Fruit fly (Drosophila melanogaster) whole organism, embryonic: Measurements from ENCODE around the gene CG5853.
A peak's percentile ranks its signal among the peaks of the same experiment; 100 is the strongest.

Source experiments
- CG10654 ChIP-seq: fragments of 200-800 bp; sonication (Bioruptor generic); optimal IDR thresholded peaks from 2 replicates; lab custom pipeline; 2016; ENCODE audit warnings: missing biosample characterization, missing genetic modification characterization
- CG10979 ChIP-seq: fragments of 200-800 bp; sonication (Bioruptor generic); optimal IDR thresholded peaks from 2 replicates; lab custom pipeline; 2018; ENCODE audit warnings: missing biosample characterization, mild to moderate bottlenecking, missing genetic modification characterization, moderate library complexity
- CG11398 ChIP-seq: fragments of 200-800 bp; sonication (Bioruptor generic); optimal IDR thresholded peaks from 2 replicates; lab custom pipeline; 2016; ENCODE audit warnings: missing biosample characterization, missing genetic modification characterization
- CG13624 ChIP-seq: fragments of 200-800 bp; sonication (Bioruptor generic); optimal IDR thresholded peaks from 2 replicates; lab custom pipeline; 2016; ENCODE audit warnings: missing biosample characterization, missing genetic modification characterization
- CG14014 ChIP-seq: fragments of 200-800 bp; sonication (Bioruptor generic); IDR thresholded peaks from 2 replicates; pipeline ENCODE4 v1.3.6; 2022; ENCODE audit warnings: missing biosample characterization, missing genetic modification characterization
- CG14667 ChIP-seq: fragments of 200-800 bp; sonication (Bioruptor generic); IDR thresholded peaks from 2 replicates; pipeline ENCODE4 v1.3.6; 2022; ENCODE audit warnings: missing biosample characterization, missing genetic modification characterization
- CG17829 ChIP-seq: fragments of 200-800 bp; optimal IDR thresholded peaks from 2 replicates; lab custom pipeline; 2019; ENCODE audit warnings: missing biosample characterization, mild to moderate bottlenecking, missing genetic modification characterization, moderate library complexity
- CG18476 ChIP-seq: fragments of 200-800 bp; sonication (Bioruptor generic); optimal IDR thresholded peaks from 2 replicates; lab custom pipeline; 2016; ENCODE audit warnings: missing biosample characterization, mild to moderate bottlenecking, missing genetic modification characterization
- CG31441 ChIP-seq: fragments of 200-800 bp; sonication (Bioruptor generic); IDR thresholded peaks from 2 replicates; pipeline ENCODE4 v1.3.6; 2022; ENCODE audit warnings: missing biosample characterization, missing genetic modification characterization
- CG34422 ChIP-seq: fragments of 200-800 bp; sonication (Bioruptor generic); IDR thresholded peaks from 3 replicates; pipeline ENCODE4 v1.3.6; 2022; ENCODE audit warnings: missing biosample characterization, missing genetic modification characterization
- CG4328 ChIP-seq: fragments of 200-800 bp; sonication (Bioruptor generic); optimal IDR thresholded peaks from 3 replicates; lab custom pipeline; 2017; ENCODE audit warnings: missing biosample characterization, missing genetic modification reagents, missing genetic modification characterization
- CG43689 ChIP-seq: fragments of 200-800 bp; sonication (Bioruptor generic); IDR thresholded peaks from 2 replicates; pipeline ENCODE4 v1.3.6; 2022; ENCODE audit warnings: missing biosample characterization, missing genetic modification characterization
- CG4404 ChIP-seq: fragments of 200-800 bp; sonication (Bioruptor generic); IDR thresholded peaks from 2 replicates; pipeline ENCODE4 v1.3.6; 2022; ENCODE audit warnings: missing biosample characterization, missing genetic modification characterization
- CG5953 ChIP-seq: fragments of 200-800 bp; sonication (Bioruptor generic); IDR thresholded peaks from 2 replicates; pipeline ENCODE4 v1.3.6; 2022; ENCODE audit warnings: missing biosample characterization, missing genetic modification characterization
- CG6689 ChIP-seq: fragments of 200-800 bp; sonication (Bioruptor generic); IDR thresholded peaks from 2 replicates; pipeline ENCODE4 v1.3.6; 2022; ENCODE audit warnings: missing biosample characterization, missing genetic modification characterization
- CG7271 ChIP-seq: fragments of 200-800 bp; sonication (Bioruptor generic); optimal IDR thresholded peaks from 2 replicates; lab custom pipeline; 2018; ENCODE audit warnings: missing biosample characterization, mild to moderate bottlenecking, missing genetic modification characterization, moderate library complexity
- CG7745 ChIP-seq: fragments of 200-800 bp; sonication (Bioruptor generic); optimal IDR thresholded peaks from 2 replicates; lab custom pipeline; 2018; ENCODE audit warnings: missing biosample characterization, mild to moderate bottlenecking, missing genetic modification characterization, moderate library complexity
- CG8290 ChIP-seq, 3 experiments: fragments of 200-800 bp; sonication (Bioruptor generic); optimal IDR thresholded peaks; 2 replicates each; lab custom pipeline; 2016 to 2019; ENCODE audit warnings: missing biosample characterization in 3 of 3, missing genetic modification characterization in 3 of 3, mild to moderate bottlenecking in 2 of 3, moderate library complexity in 1 of 3
- CG9727 ChIP-seq: fragments of 200-800 bp; sonication (Bioruptor generic); optimal IDR thresholded peaks from 3 replicates; lab custom pipeline; 2017; ENCODE audit warnings: missing biosample characterization, mild to moderate bottlenecking, missing genetic modification characterization
- Camta ChIP-seq: fragments of 200-800 bp; sonication (Bioruptor generic); optimal IDR thresholded peaks from 2 replicates; lab custom pipeline; 2016; ENCODE audit warnings: missing biosample characterization, missing genetic modification characterization
- CkIIα-i1 ChIP-seq: fragments of 200-800 bp; sonication (Bioruptor generic); IDR thresholded peaks from 2 replicates; pipeline ENCODE4 v1.3.6; 2022; ENCODE audit warnings: missing biosample characterization, missing genetic modification characterization
- Doc3 ChIP-seq: fragments of 200-800 bp; sonication (Bioruptor generic); IDR thresholded peaks from 3 replicates; pipeline ENCODE4 v1.3.6; 2022; ENCODE audit warnings: missing biosample characterization, missing genetic modification characterization; ENCODE audit not compliant: partially characterized antibody
- H2.0 ChIP-seq: fragments of 200-800 bp; sonication (Bioruptor generic); IDR thresholded peaks from 2 replicates; pipeline ENCODE4 v1.3.6; 2022; ENCODE audit warnings: missing biosample characterization, missing genetic modification characterization
- HLH3B ChIP-seq: fragments of 200-800 bp; sonication (Bioruptor generic); IDR thresholded peaks from 2 replicates; pipeline ENCODE4 v1.3.6; 2022; ENCODE audit warnings: missing biosample characterization, missing genetic modification characterization
- Hsf ChIP-seq: fragments of 200-800 bp; sonication (Bioruptor generic); optimal IDR thresholded peaks from 3 replicates; lab custom pipeline; 2016; ENCODE audit warnings: missing biosample characterization, missing genetic modification characterization
- Lpt ChIP-seq: fragments of >200 bp; optimal IDR thresholded peaks from 2 replicates; lab custom pipeline; 2018; ENCODE audit warnings: missing biosample characterization, missing genetic modification characterization
- Mes4 ChIP-seq: fragments of 200-800 bp; sonication (Bioruptor generic); optimal IDR thresholded peaks from 2 replicates; lab custom pipeline; 2016; ENCODE audit warnings: missing biosample characterization, missing genetic modification characterization
- NC2α ChIP-seq: fragments of 200-800 bp; sonication (Bioruptor generic); optimal IDR thresholded peaks from 2 replicates; lab custom pipeline; 2016; ENCODE audit warnings: missing biosample characterization, missing genetic modification characterization
- NFAT ChIP-seq: fragments of 200-800 bp; sonication (Bioruptor generic); IDR thresholded peaks from 2 replicates; pipeline ENCODE4 v1.3.6; 2022; ENCODE audit warnings: missing biosample characterization, missing genetic modification characterization
- ap ChIP-seq: fragments of 200-800 bp; sonication (Bioruptor generic); IDR thresholded peaks from 2 replicates; pipeline ENCODE4 v1.3.6; 2022; ENCODE audit warnings: missing biosample characterization, missing genetic modification characterization
- ase ChIP-seq: fragments of 200-800 bp; sonication (Bioruptor generic); IDR thresholded peaks from 3 replicates; pipeline ENCODE4 v1.3.6; 2022; ENCODE audit warnings: missing biosample characterization, missing genetic modification characterization
- br ChIP-seq: fragments of >200 bp; optimal IDR thresholded peaks from 2 replicates; lab custom pipeline; 2017
- cad ChIP-seq: fragments of >200 bp; optimal IDR thresholded peaks from 2 replicates; lab custom pipeline; 2017; ENCODE audit warnings: missing biosample characterization, missing genetic modification characterization
- chn ChIP-seq: fragments of 200-800 bp; sonication (Bioruptor generic); optimal IDR thresholded peaks from 2 replicates; lab custom pipeline; 2016; ENCODE audit warnings: missing biosample characterization, missing genetic modification characterization
- cwo ChIP-seq: fragments of 200-800 bp; sonication (Bioruptor generic); optimal IDR thresholded peaks from 3 replicates; lab custom pipeline; 2017; ENCODE audit warnings: missing biosample characterization, missing genetic modification characterization, mild to moderate bottlenecking, moderate library complexity, missing genetic modification reagents
- fd3F ChIP-seq: fragments of 200-800 bp; sonication (Bioruptor generic); optimal IDR thresholded peaks from 2 replicates; lab custom pipeline; 2018; ENCODE audit warnings: missing biosample characterization, mild to moderate bottlenecking, missing genetic modification characterization, moderate library complexity
- ftz-f1 ChIP-seq: fragments of 200-800 bp; sonication (Bioruptor generic); optimal IDR thresholded peaks from 2 replicates; lab custom pipeline; 2016; ENCODE audit warnings: missing biosample characterization, missing genetic modification characterization
- gcm ChIP-seq: fragments of 200-800 bp; sonication (Bioruptor generic); optimal IDR thresholded peaks from 2 replicates; lab custom pipeline; 2019; ENCODE audit warnings: missing biosample characterization, mild to moderate bottlenecking, missing genetic modification characterization, moderate library complexity
- gcm2 ChIP-seq: fragments of 200-800 bp; sonication (Bioruptor generic); optimal IDR thresholded peaks from 2 replicates; lab custom pipeline; 2016; ENCODE audit warnings: missing biosample characterization, missing genetic modification characterization
- hkb ChIP-seq, 2 experiments: fragments of 200-800 bp in 1 of 2; fragments of >200 bp in 1 of 2; sonication (Bioruptor generic) in 1 of 2; IDR thresholded peaks in 1 of 2; optimal IDR thresholded peaks in 1 of 2; 2 replicates each; pipeline versions ENCODE4 v1.3.6 to Lab custom; 2017 to 2022; ENCODE audit warnings: missing biosample characterization in 1 of 2, missing genetic modification characterization in 1 of 2
- insv ChIP-seq, 2 experiments: fragments of 200-800 bp; sonication (Bioruptor generic); optimal IDR thresholded peaks; 3 replicates each; lab custom pipeline; 2016 to 2018; ENCODE audit warnings: missing biosample characterization in 2 of 2, missing genetic modification characterization in 2 of 2
- jumu ChIP-seq: fragments of 200-800 bp; sonication (Bioruptor generic); optimal IDR thresholded peaks from 3 replicates; lab custom pipeline; 2016; ENCODE audit warnings: missing biosample characterization, missing genetic modification characterization
- pnt ChIP-seq: fragments of 200-800 bp; sonication (Bioruptor generic); optimal IDR thresholded peaks from 3 replicates; lab custom pipeline; 2016; ENCODE audit warnings: missing biosample characterization, missing genetic modification characterization
- prd ChIP-seq, 3 experiments: fragments of >200 bp in 2 of 3; fragments of 200-800 bp in 1 of 3; sonication (Bioruptor generic) in 1 of 3; optimal IDR thresholded peaks in 2 of 3; IDR thresholded peaks in 1 of 3; 2 replicates in 2 of 3; 3 replicates in 1 of 3; pipeline versions ENCODE4 v1.3.6 to Lab custom; 2017 to 2022; ENCODE audit warnings: missing biosample characterization in 1 of 3, missing genetic modification characterization in 1 of 3
- pros ChIP-seq: fragments of 200-800 bp; sonication (Bioruptor generic); optimal IDR thresholded peaks from 3 replicates; lab custom pipeline; 2019; ENCODE audit warnings: missing biosample characterization, mild to moderate bottlenecking, missing genetic modification characterization, moderate library complexity
- sens ChIP-seq: fragments of 200-800 bp; sonication (Bioruptor generic); peaks from one replicate; lab custom pipeline; 2016; ENCODE audit warnings: missing biosample characterization, missing genetic modification characterization
- tio ChIP-seq: fragments of 200-800 bp; sonication (Bioruptor generic); optimal IDR thresholded peaks from 2 replicates; lab custom pipeline; 2017; ENCODE audit warnings: missing biosample characterization, missing genetic modification characterization, inconsistent platforms
- toy ChIP-seq: fragments of 200-800 bp; sonication (Bioruptor generic); IDR thresholded peaks from 2 replicates; pipeline ENCODE4 v1.3.6; 2022; ENCODE audit warnings: missing biosample characterization, missing genetic modification characterization
- tx ChIP-seq: fragments of 200-800 bp; sonication (Bioruptor generic); optimal IDR thresholded peaks from 2 replicates; lab custom pipeline; 2016; ENCODE audit warnings: missing biosample characterization, missing genetic modification characterization
- vvl ChIP-seq: fragments of 200-800 bp; sonication (Bioruptor generic); IDR thresholded peaks from 2 replicates; pipeline ENCODE4 v1.3.6; 2022; ENCODE audit warnings: missing biosample characterization, missing genetic modification characterization
- wdn ChIP-seq: fragments of 200-800 bp; sonication (Bioruptor generic); IDR thresholded peaks from 2 replicates; pipeline ENCODE4 v1.3.6; 2022; ENCODE audit warnings: missing biosample characterization, missing genetic modification characterization
- zen ChIP-seq: fragments of 200-800 bp; sonication (Bioruptor generic); optimal IDR thresholded peaks from 3 replicates; lab custom pipeline; 2018; ENCODE audit warnings: missing biosample characterization, mild to moderate bottlenecking, missing genetic modification characterization, moderate library complexity

The CG5853 gene

dm6 chr2L:9996553-9996952 lies 49.1 kb upstream of the CG5853 start (continued):
- no peak for TF ChIP-seq H2.0 (GFP tag; lab: Robert Waterston, UW)
- no peak for TF ChIP-seq jumu (GFP tag; lab: Kevin White, UChicago)
- no peak for TF ChIP-seq NFAT (GFP tag; lab: Robert Waterston, UW)
- no peak for TF ChIP-seq CG14014 (GFP tag; lab: Robert Waterston, UW)
- TF ChIP-seq pros (GFP tag; lab: Kevin White, UChicago), result no peak
- TF ChIP-seq cad, result no peak
- no peak for TF ChIP-seq CG11398 (GFP tag; lab: Kevin White, UChicago)
- no peak; the same call in 1 of the 2 replicates for TF ChIP-seq CG6689 (GFP tag; lab: Robert Waterston, UW)
- no peak for TF ChIP-seq fd3F (GFP tag; lab: Kevin White, UChicago)
- no peak for TF ChIP-seq CG8290 (GFP tag; optimal IDR thresholded peaks at IDR 0.05; lab: Kevin White, UChicago)
- TF ChIP-seq CG8290 (tag; optimal IDR thresholded peaks at IDR 0.05; lab: Kevin White, UChicago), result peak in 1 of 2 experiments; percentile 68
- TF ChIP-seq insv (GFP tag; optimal IDR thresholded peaks at IDR 0.05; lab: Kevin White, UChicago), result no peak
- TF ChIP-seq Hsf (GFP tag; lab: Kevin White, UChicago), result peak; percentile 6
- no peak for TF ChIP-seq toy (GFP tag; lab: Robert Waterston, UW)
- peak; percentile 46 for TF ChIP-seq CG10979 (tag; lab: Kevin White, UChicago)
- TF ChIP-seq Mes4, result no peak
- no peak for TF ChIP-seq ase (GFP tag; lab: Robert Waterston, UW)
- peak; percentile 57 for TF ChIP-seq CG9727
- no peak for TF ChIP-seq gcm2
- TF ChIP-seq CG5953 (GFP tag; lab: Robert Waterston, UW), result no peak
- no peak for TF ChIP-seq CG43689 (GFP tag; lab: Robert Waterston, UW)
- TF ChIP-seq tio (GFP tag; lab: Kevin White, UChicago), result peak; percentile 52
- TF ChIP-seq sens, result peak; percentile 82
- no peak for TF ChIP-seq wdn
- TF ChIP-seq NC2α (GFP tag; lab: Kevin White, UChicago), result no peak
- no peak for TF ChIP-seq CG14667
- TF ChIP-seq CG34422 (GFP tag; lab: Robert Waterston, UW), result no peak
- no peak for TF ChIP-seq CG7271 (tag; lab: Kevin White, UChicago)
- no peak for TF ChIP-seq CG4404 (GFP tag; lab: Robert Waterston, UW)
- TF ChIP-seq br (lab: Kevin White, UChicago), result no peak
- no peak for TF ChIP-seq vvl (GFP tag; lab: Robert Waterston, UW)
- TF ChIP-seq ftz-f1 (GFP tag; lab: Kevin White, UChicago), result no peak
- TF ChIP-seq CG13624, result no peak
- 0 out of 2 replicates have a peak, but pooled peaks have one; percentile 36 for TF ChIP-seq CG31441
- TF ChIP-seq gcm, result no peak
- TF ChIP-seq CG7745, result no peak
- peak; percentile 28 for TF ChIP-seq zen (tag; lab: Kevin White, UChicago)
- no peak for TF ChIP-seq tx (GFP tag; lab: Kevin White, UChicago)
- TF ChIP-seq chn, result no peak
- TF ChIP-seq HLH3B (GFP tag; lab: Robert Waterston, UW), result no peak
- no peak for TF ChIP-seq Lpt (GFP tag; lab: Kevin White, UChicago)
- TF ChIP-seq CkIIα-i1 (GFP tag; lab: Robert Waterston, UW), result no peak
- TF ChIP-seq pnt (GFP tag; lab: Kevin White, UChicago), result peak; percentile 11
- TF ChIP-seq cwo, result no peak
- no peak for TF ChIP-seq prd (optimal IDR thresholded peaks at IDR 0.05; lab: Kevin White, UChicago)
- no peak; the same call in 2 of the 3 replicates for TF ChIP-seq prd (GFP tag; IDR thresholded peaks at IDR 0.05; lab: Robert Waterston, UW)
- TF ChIP-seq CG18476 (GFP tag; lab: Kevin White, UChicago), result no peak
- TF ChIP-seq ap, result peak; percentile 30; the same call in 1 of the 2 replicates
- TF ChIP-seq Camta (GFP tag; lab: Kevin White, UChicago), result peak; percentile 10
- TF ChIP-seq CG4328, result no peak
- no peak for TF ChIP-seq CG10654 (GFP tag; lab: Kevin White, UChicago)
- no peak for TF ChIP-seq Doc3 (GFP tag; lab: Robert Waterston, UW)
- no peak for TF ChIP-seq hkb (optimal IDR thresholded peaks at IDR 0.05; lab: Kevin White, UChicago)
- TF ChIP-seq hkb (GFP tag; IDR thresholded peaks at IDR 0.05; lab: Robert Waterston, UW), result no peak
- TF ChIP-seq CG17829 (tag; lab: Kevin White, UChicago), result peak; percentile 46
